Worm (Caenorhabditis elegans) whole organism, L4 larva: ENCODE results near the gene F57G4.10.

Experiments used
- hmg-1.1 ChIP-seq: fragments of 200-800 bp; sonication (Bioruptor generic); IDR thresholded peaks from 2 replicates; pipeline ENCODE4 v1.3.6; 2022; ENCODE audit warnings: missing genetic modification reagents, missing genetic modification characterization, missing compliant biosample characterization
- lin-13 ChIP-seq: fragments of 150-350 bp; optimal IDR thresholded peaks from 2 replicates; lab custom pipeline; 2014; ENCODE audit warnings: missing biosample characterization, missing genetic modification reagents, missing genetic modification characterization
- pha-4 ChIP-seq, 2 experiments: fragments of 150-350 bp in 1 of 2; fragments of 200-800 bp in 1 of 2; sonication (Bioruptor generic) in 1 of 2; IDR thresholded peaks in 1 of 2; optimal IDR thresholded peaks in 1 of 2; 2 replicates each; pipeline versions ENCODE4 v1.3.6 to Lab custom; 2014 to 2022; ENCODE audit warnings: missing genetic modification characterization in 2 of 2, missing genetic modification reagents in 2 of 2, missing biosample characterization in 1 of 2, missing compliant biosample characterization in 1 of 2

ce11 chrV:17616807-17617206 is 11.9 kb upstream of the F57G4.10 start, which contains the start of gene Y6G8.6:
- TF ChIP-seq lin-13 (no peak), pha-4 (GFP tag; IDR thresholded peaks at IDR 0.05; lab: Robert Waterston, UW) (no peak), pha-4 (tag; optimal IDR thresholded peaks at IDR 0.05; lab: Kevin White, UChicago) (no peak), hmg-1.1 (GFP tag; lab: Robert Waterston, UW) (no peak)
